Worm (Caenorhabditis elegans): Measurements from ENCODE around the gene ceh-62.

ceh-62 gene

DNA sequence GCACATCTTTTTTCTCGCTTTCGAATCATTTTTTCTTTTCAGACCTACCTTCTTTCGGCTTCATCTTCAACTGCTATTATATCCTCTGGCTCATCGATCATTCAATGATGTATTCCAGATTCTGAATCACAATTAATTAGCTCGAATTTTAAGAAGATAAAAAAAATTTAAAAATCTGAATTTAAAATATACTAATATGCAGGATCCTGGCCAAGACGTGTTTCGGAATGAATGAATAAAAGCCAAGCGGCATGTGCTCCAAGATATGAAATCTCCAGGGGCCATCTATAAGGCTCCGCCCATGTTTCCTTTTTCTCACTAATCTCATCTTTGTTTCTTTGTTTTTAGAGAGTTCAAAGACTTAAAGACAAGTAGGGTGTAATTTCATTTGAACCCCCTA, 27.5 kb upstream of the ceh-62 start, which contains the start of gene mpz-1:
TSS of gene mpz-1 (minus strand) at position 101 of the 400 bp plus-strand sequence.
- TF ChIP-seq xnd-1 (tag; optimal IDR thresholded peaks at IDR 0.05) (peak; percentile 9), snpc-3.4 (tag; optimal IDR thresholded peaks at IDR 0.05) (no peak), hmg-1.2 (GFP tag; IDR thresholded peaks at IDR 0.05) (no peak), tbx-9 (tag; optimal IDR thresholded peaks at IDR 0.05; ENCODE audit: borderline replicate concordance) (no peak), F23B12.7 (tag; optimal IDR thresholded peaks at IDR 0.05; ENCODE audit: insufficient read depth) (no peak), Y56A3A.18 (GFP tag; IDR thresholded peaks at IDR 0.05) (no peak), nfyb-1 (GFP tag; IDR thresholded peaks at IDR 0.05) (no peak), T26A5.8 (tag; optimal IDR thresholded peaks at IDR 0.05) (no peak), hsf-1 (GFP tag; IDR thresholded peaks at IDR 0.05) (no peak), hrde-1 (tag; optimal IDR thresholded peaks at IDR 0.05; ENCODE audit: borderline replicate concordance) (peak; percentile 51), ceh-91 (GFP tag; IDR thresholded peaks at IDR 0.05) (no peak)

- no peak for TF ChIP-seq T07F8.4 (tag; optimal IDR thresholded peaks at IDR 0.05)
- TF ChIP-seq nhr-120 (GFP tag; IDR thresholded peaks at IDR 0.05), result no peak
- no peak for TF ChIP-seq hsf-1 (GFP tag; IDR thresholded peaks at IDR 0.05)
- no peak for TF ChIP-seq ets-4 (GFP tag; optimal IDR thresholded peaks at IDR 0.05)
- no peak for TF ChIP-seq ztf-3 (GFP tag; optimal IDR thresholded peaks at IDR 0.05)
- no peak for TF ChIP-seq snpc-4 (GFP tag; optimal IDR thresholded peaks at IDR 0.05)
- TF ChIP-seq snpc-4 (tag; optimal IDR thresholded peaks at IDR 0.05), result no peak
- no peak for TF ChIP-seq athp-1 (tag; optimal IDR thresholded peaks at IDR 0.05)
- no peak for TF ChIP-seq egrh-3 (GFP tag; IDR thresholded peaks at IDR 0.05)
- no peak for TF ChIP-seq attf-3 (GFP tag; conservative IDR thresholded peaks at IDR 0.05)
- peak; percentile 25 for TF ChIP-seq F49E8.2 (tag; optimal IDR thresholded peaks at IDR 0.05; ENCODE audit: insufficient read depth)
- no peak for TF ChIP-seq B0035.1 (tag; optimal IDR thresholded peaks at IDR 0.05)
- peak; percentile 90 for TF ChIP-seq F33H1.4 (GFP tag; IDR thresholded peaks at IDR 0.05)
- TF ChIP-seq efl-1 (GFP tag; optimal IDR thresholded peaks at IDR 0.05), result peak; percentile 55
- TF ChIP-seq T26A5.8 (tag; optimal IDR thresholded peaks at IDR 0.05), result no peak
- TF ChIP-seq ZK185.1 (tag; optimal IDR thresholded peaks at IDR 0.05; ENCODE audit: poor library complexity, severe bottlenecking), result no peak
- TF ChIP-seq somi-1 (GFP tag; optimal IDR thresholded peaks at IDR 0.05), result no peak
- no peak for TF ChIP-seq die-1 (tag; optimal IDR thresholded peaks at IDR 0.05)
- no peak for TF ChIP-seq rpc-1 (optimal IDR thresholded peaks at IDR 0.05)
- no peak for TF ChIP-seq rpc-1 (tag; optimal IDR thresholded peaks at IDR 0.05)
- no peak for TF ChIP-seq unc-130 (GFP tag; optimal IDR thresholded peaks at IDR 0.05)
- TF ChIP-seq ztf-18 (tag; optimal IDR thresholded peaks at IDR 0.05), result no peak
- TF ChIP-seq B0261.1 (tag; optimal IDR thresholded peaks at IDR 0.05), result no peak
- TF ChIP-seq F39B2.1 (GFP tag; IDR thresholded peaks at IDR 0.05), result no peak
- no peak for TF ChIP-seq F37B4.10 (GFP tag; IDR thresholded peaks at IDR 0.05)
- no peak for TF ChIP-seq ceh-27 (GFP tag; optimal IDR thresholded peaks at IDR 0.05)
- peak; percentile 93 for TF ChIP-seq lsl-1 (GFP tag; optimal IDR thresholded peaks at IDR 0.05)
- no peak for TF ChIP-seq dox-1 (GFP tag; IDR thresholded peaks at IDR 0.05)
- TF ChIP-seq cebp-2 (GFP tag; IDR thresholded peaks at IDR 0.05), result no peak
- peak; percentile 50 for TF ChIP-seq dpl-1 (GFP tag; optimal IDR thresholded peaks at IDR 0.05)
- no peak for TF ChIP-seq hrde-1 (tag; optimal IDR thresholded peaks at IDR 0.05; ENCODE audit: borderline replicate concordance)
- peak; percentile 92 for TF ChIP-seq madf-6 (GFP tag; IDR thresholded peaks at IDR 0.05)
- TF ChIP-seq hmg-20 (GFP tag; IDR thresholded peaks at IDR 0.05), result no peak
- TF ChIP-seq lin-35 (GFP tag; optimal IDR thresholded peaks at IDR 0.05), result peak in 1 of 3 experiments; percentile 9
- TF ChIP-seq nfyb-1 (GFP tag; IDR thresholded peaks at IDR 0.05), result no peak
- no peak for TF ChIP-seq B0336.3 (GFP tag; IDR thresholded peaks at IDR 0.05)
- no peak for TF ChIP-seq hlh-26 (GFP tag; conservative IDR thresholded peaks at IDR 0.05)
- peak; percentile 73 for TF ChIP-seq xnd-1 (tag; optimal IDR thresholded peaks at IDR 0.05)
- TF ChIP-seq mxl-1 (tag; optimal IDR thresholded peaks at IDR 0.05), result no peak
- TF ChIP-seq tlf-1 (GFP tag; optimal IDR thresholded peaks at IDR 0.05), result no peak
Observed at ce11 chrII:10783201-10783962, 22.2 kb upstream of the ceh-62 start, which contains the start of gene ect-2. ect-2 (minus strand) TSS chrII:10783962.
